Fruit fly (Drosophila melanogaster) whole organism, wandering third instar larva: ENCODE measurements around the gene CG13306.

Source experiments
- Abd-B ChIP-seq: fragments of >200 bp; optimal IDR thresholded peaks from 2 replicates; lab custom pipeline; 2017; ENCODE audit warnings: missing biosample characterization, missing genetic modification characterization
- CG32264 ChIP-seq: fragments of 200-800 bp; sonication (Bioruptor generic); optimal IDR thresholded peaks from 2 replicates; lab custom pipeline; 2016; ENCODE audit warnings: missing biosample characterization, missing genetic modification characterization
- CrebA ChIP-seq: fragments of 200-800 bp; sonication (Bioruptor generic); optimal IDR thresholded peaks from 2 replicates; lab custom pipeline; 2016; ENCODE audit warnings: missing biosample characterization, mild to moderate bottlenecking, missing genetic modification characterization, borderline replicate concordance
- Dfd ChIP-seq: fragments of >200 bp; optimal IDR thresholded peaks from 2 replicates; lab custom pipeline; 2017; ENCODE audit warnings: missing biosample characterization, missing genetic modification characterization
- HLH106 ChIP-seq: fragments of 200-800 bp; optimal IDR thresholded peaks from 3 replicates; lab custom pipeline; 2019; ENCODE audit warnings: missing biosample characterization, mild to moderate bottlenecking, missing genetic modification characterization, moderate library complexity
- Hnf4 ChIP-seq: fragments of 200-800 bp; sonication (Bioruptor generic); optimal IDR thresholded peaks from 2 replicates; lab custom pipeline; 2016; ENCODE audit warnings: missing biosample characterization, mild to moderate bottlenecking, missing genetic modification characterization
- Hr78 ChIP-seq: fragments of >200 bp; optimal IDR thresholded peaks from 2 replicates; lab custom pipeline; 2017; ENCODE audit warnings: missing biosample characterization, missing genetic modification characterization
- Hr83 ChIP-seq: fragments of 200-300 bp; sonication (Bioruptor generic); optimal IDR thresholded peaks from 2 replicates; lab custom pipeline; 2016; ENCODE audit warnings: missing biosample characterization, mild to moderate bottlenecking, missing genetic modification characterization, moderate library complexity; ENCODE audit not compliant: poor library complexity, severe bottlenecking
- Jra ChIP-seq: sonication (Bioruptor generic); optimal IDR thresholded peaks from 2 replicates; lab custom pipeline; 2016; ENCODE audit warnings: missing biosample characterization, missing genetic modification characterization
- Mio ChIP-seq: sonication (Bioruptor generic); optimal IDR thresholded peaks from 2 replicates; lab custom pipeline; 2016; ENCODE audit warnings: missing biosample characterization, missing genetic modification characterization
- Myc ChIP-seq: fragments of >200 bp; optimal IDR thresholded peaks from 2 replicates; lab custom pipeline; 2017
- OdsH ChIP-seq: fragments of 200-800 bp; sonication (Bioruptor generic); optimal IDR thresholded peaks from 2 replicates; lab custom pipeline; 2016; ENCODE audit warnings: missing biosample characterization, mild to moderate bottlenecking, missing genetic modification characterization
- Rel ChIP-seq, 2 experiments: fragments of 200-800 bp; sonication (Bioruptor generic) in 1 of 2; optimal IDR thresholded peaks; 2 replicates in 1 of 2; 3 replicates in 1 of 2; lab custom pipeline; 2016 to 2019; ENCODE audit warnings: mild to moderate bottlenecking in 2 of 2, missing biosample characterization in 2 of 2, missing genetic modification characterization in 2 of 2, moderate library complexity in 1 of 2
- Sp1 ChIP-seq: fragments of 200-800 bp; sonication (Bioruptor generic); optimal IDR thresholded peaks from 3 replicates; lab custom pipeline; 2019; ENCODE audit warnings: missing biosample characterization, mild to moderate bottlenecking, missing genetic modification characterization, moderate library complexity
- Vsx2 ChIP-seq: fragments of 200-300, 225-300 bp; sonication (Bioruptor generic); optimal IDR thresholded peaks from 2 replicates; lab custom pipeline; 2018; ENCODE audit warnings: missing biosample characterization, missing genetic modification characterization; ENCODE audit not compliant: partially characterized antibody
- br ChIP-seq: fragments of 200-800 bp; sonication (Bioruptor generic); optimal IDR thresholded peaks from 2 replicates; lab custom pipeline; 2016; ENCODE audit warnings: missing biosample characterization, missing genetic modification characterization
- brk ChIP-seq: fragments of 200-800 bp; sonication (Bioruptor generic); optimal IDR thresholded peaks from 2 replicates; lab custom pipeline; 2016; ENCODE audit warnings: missing biosample characterization, mild to moderate bottlenecking, missing genetic modification characterization
- dmrt93B ChIP-seq: fragments of 200-800 bp; sonication (Bioruptor generic); optimal IDR thresholded peaks from 2 replicates; lab custom pipeline; 2018; ENCODE audit warnings: missing biosample characterization, mild to moderate bottlenecking, missing genetic modification characterization
- dsf ChIP-seq: sonication (Bioruptor generic); optimal IDR thresholded peaks from 2 replicates; lab custom pipeline; 2016; ENCODE audit warnings: missing biosample characterization, missing genetic modification characterization, borderline replicate concordance
- ey ChIP-seq: fragments of 200-800 bp; sonication (Bioruptor generic); optimal IDR thresholded peaks from 2 replicates; lab custom pipeline; 2016; ENCODE audit warnings: missing biosample characterization, missing genetic modification characterization
- foxo ChIP-seq, 2 experiments: fragments of 200-800 bp; sonication (Bioruptor generic); optimal IDR thresholded peaks; 2 replicates in 1 of 2; 3 replicates in 1 of 2; lab custom pipeline; 2016 to 2017; ENCODE audit warnings: missing biosample characterization in 2 of 2, missing genetic modification characterization in 2 of 2
- fru ChIP-seq: fragments of 200-800 bp; sonication (Bioruptor generic); optimal IDR thresholded peaks from 3 replicates; lab custom pipeline; 2016; ENCODE audit warnings: missing biosample characterization, mild to moderate bottlenecking, missing genetic modification characterization
- h ChIP-seq: fragments of 200-800 bp; sonication (Bioruptor generic); optimal IDR thresholded peaks from 3 replicates; lab custom pipeline; 2016; ENCODE audit warnings: missing biosample characterization, mild to moderate bottlenecking, missing genetic modification characterization
- jim ChIP-seq: fragments of 175-275, 200-325 bp; sonication (Bioruptor generic); optimal IDR thresholded peaks from 2 replicates; lab custom pipeline; 2016; ENCODE audit warnings: missing biosample characterization, mild to moderate bottlenecking, missing genetic modification characterization
- lola ChIP-seq: fragments of >200 bp; optimal IDR thresholded peaks from 2 replicates; lab custom pipeline; 2017; ENCODE audit warnings: missing biosample characterization, missing genetic modification characterization
- pan ChIP-seq: fragments of >200 bp; optimal IDR thresholded peaks from 2 replicates; lab custom pipeline; 2017
- psq ChIP-seq: fragments of 200-800 bp; sonication (Bioruptor generic); optimal IDR thresholded peaks from 3 replicates; lab custom pipeline; 2017; ENCODE audit warnings: missing biosample characterization, mild to moderate bottlenecking, missing genetic modification characterization, moderate library complexity
- rgr ChIP-seq: fragments of 200-800 bp; sonication (Bioruptor generic); optimal IDR thresholded peaks from 3 replicates; lab custom pipeline; 2016; ENCODE audit warnings: missing biosample characterization, mild to moderate bottlenecking, missing genetic modification characterization
- sage ChIP-seq: fragments of 200-800 bp; sonication (Bioruptor generic); optimal IDR thresholded peaks from 2 replicates; lab custom pipeline; 2016; ENCODE audit warnings: missing biosample characterization, mild to moderate bottlenecking, missing genetic modification characterization
- sv ChIP-seq: fragments of 200-800 bp; sonication (Bioruptor generic); optimal IDR thresholded peaks from 3 replicates; lab custom pipeline; 2016; ENCODE audit warnings: missing biosample characterization, missing genetic modification characterization
- tai ChIP-seq: sonication (Bioruptor generic); optimal IDR thresholded peaks from 2 replicates; lab custom pipeline; 2016; ENCODE audit warnings: missing biosample characterization, missing genetic modification characterization
- usp ChIP-seq: fragments of >200 bp; optimal IDR thresholded peaks from 2 replicates; lab custom pipeline; 2017; ENCODE audit warnings: missing biosample characterization, missing genetic modification characterization
- woc ChIP-seq: sonication (Bioruptor generic); optimal IDR thresholded peaks from 2 replicates; lab custom pipeline; 2016; ENCODE audit warnings: missing biosample characterization, mild to moderate bottlenecking, missing genetic modification characterization

The CG13306 gene

dm6 chr3L:8763794-8764193, 14.3 kb upstream of the CG13306 start:
- TF ChIP-seq ey (GFP tag; lab: Kevin White, UChicago) (peak; percentile 29), Hr83 (GFP tag; lab: Kevin White, UChicago) (no peak), HLH106 (tag; lab: Kevin White, UChicago) (peak; percentile 17), pan (lab: Kevin White, UChicago) (peak; percentile 42)

dm6 chr3L:8763037-8763454, 13.5 kb upstream of the CG13306 start:
- TF ChIP-seq fru (GFP tag; lab: Kevin White, UChicago): peak; percentile 53
- peak; percentile 61 for TF ChIP-seq ey (GFP tag; lab: Kevin White, UChicago)
- TF ChIP-seq dmrt93B (GFP tag; lab: Kevin White, UChicago): no peak
- no peak for TF ChIP-seq CrebA (GFP tag; lab: Kevin White, UChicago)
- peak; percentile 60 for TF ChIP-seq rgr (GFP tag; lab: Kevin White, UChicago)
- peak; percentile 68 for TF ChIP-seq h
- peak; percentile 36 for TF ChIP-seq br (GFP tag; lab: Kevin White, UChicago)
- TF ChIP-seq OdsH (GFP tag; lab: Kevin White, UChicago): peak; percentile 15
- TF ChIP-seq foxo (GFP tag; optimal IDR thresholded peaks at IDR 0.05; lab: Kevin White, UChicago): peak in 1 of 2 experiments; percentile 41
- TF ChIP-seq psq: peak; percentile 10

- TF ChIP-seq Jra (GFP tag; lab: Kevin White, UChicago): no peak
- TF ChIP-seq Dfd: no peak
- no peak for TF ChIP-seq CG32264 (GFP tag; lab: Kevin White, UChicago)
- TF ChIP-seq ey (GFP tag; lab: Kevin White, UChicago): no peak
Observed at dm6 chr3L:8755689-8756088, 6.2 kb upstream of the CG13306 start, which contains the start of gene CG6576. CG6576 (plus strand) TSS chr3L:8755989.

- TF ChIP-seq HLH106 (tag; lab: Kevin White, UChicago) (no peak), dsf (no peak), sv (GFP tag; lab: Kevin White, UChicago) (no peak), OdsH (GFP tag; lab: Kevin White, UChicago) (no peak), Myc (no peak), Sp1 (no peak), Jra (GFP tag; lab: Kevin White, UChicago) (no peak), fru (GFP tag; lab: Kevin White, UChicago) (no peak), Hr78 (GFP tag; lab: Kevin White, UChicago) (no peak), woc (GFP tag; lab: Kevin White, UChicago) (no peak), ey (GFP tag; lab: Kevin White, UChicago) (no peak), Hr83 (GFP tag; lab: Kevin White, UChicago) (no peak), lola (GFP tag; lab: Kevin White, UChicago) (no peak), Rel (GFP tag; optimal IDR thresholded peaks at IDR 0.05; lab: Kevin White, UChicago) (no peak), Rel (tag; optimal IDR thresholded peaks at IDR 0.05; lab: Kevin White, UChicago) (no peak), rgr (GFP tag; lab: Kevin White, UChicago) (no peak), Vsx2 (no peak), tai (GFP tag; lab: Kevin White, UChicago) (no peak), Abd-B (GFP tag; lab: Kevin White, UChicago) (no peak), h (no peak)
Observed at dm6 chr3L:8753592-8753991, 4.1 kb upstream of the CG13306 start, which contains the start of gene Fhos. Fhos (plus strand) TSS chr3L:8753619.

dm6 chr3L:8751262-8751661, 1.7 kb upstream of the CG13306 start:
- TF ChIP-seq dmrt93B (GFP tag; lab: Kevin White, UChicago): no peak
- TF ChIP-seq rgr (GFP tag; lab: Kevin White, UChicago): no peak
- no peak for TF ChIP-seq Hnf4
- TF ChIP-seq usp (GFP tag; lab: Kevin White, UChicago): no peak
- TF ChIP-seq Sp1: no peak
- no peak for TF ChIP-seq sage (GFP tag; lab: Kevin White, UChicago)
- no peak for TF ChIP-seq h
- TF ChIP-seq HLH106 (tag; lab: Kevin White, UChicago): no peak
- TF ChIP-seq psq: no peak
- TF ChIP-seq brk (GFP tag; lab: Kevin White, UChicago): no peak
- no peak for TF ChIP-seq Mio (GFP tag; lab: Kevin White, UChicago)
- TF ChIP-seq CrebA (GFP tag; lab: Kevin White, UChicago): no peak
- TF ChIP-seq jim (GFP tag; lab: Kevin White, UChicago): no peak
- no peak for TF ChIP-seq Hr83 (GFP tag; lab: Kevin White, UChicago)
- no peak for TF ChIP-seq dsf
- no peak for TF ChIP-seq br (GFP tag; lab: Kevin White, UChicago)
- no peak for TF ChIP-seq OdsH (GFP tag; lab: Kevin White, UChicago)
- no peak for TF ChIP-seq Dfd
- no peak for TF ChIP-seq woc (GFP tag; lab: Kevin White, UChicago)
- TF ChIP-seq tai (GFP tag; lab: Kevin White, UChicago): no peak
- TF ChIP-seq, all 38 proteins: peak for 0
